Worm (Caenorhabditis elegans): Measurements from ENCODE around the gene F57A8.6.

- TF ChIP-seq ceh-34 (tag; optimal IDR thresholded peaks at IDR 0.05): no peak
- no peak for TF ChIP-seq ets-4 (tag; optimal IDR thresholded peaks at IDR 0.05)
- no peak for TF ChIP-seq ama-1 (optimal IDR thresholded peaks at IDR 0.05)
- no peak for TF ChIP-seq ceh-22 (tag; optimal IDR thresholded peaks at IDR 0.05)
- TF ChIP-seq ceh-9 (tag; optimal IDR thresholded peaks at IDR 0.05): no peak
- no peak for TF ChIP-seq eyg-1 (tag; optimal IDR thresholded peaks at IDR 0.05)
- TF ChIP-seq K02D7.2 (tag; optimal IDR thresholded peaks at IDR 0.05): no peak
- TF ChIP-seq ceh-48 (tag; optimal IDR thresholded peaks at IDR 0.05): no peak
- no peak for TF ChIP-seq zip-5 (tag; optimal IDR thresholded peaks at IDR 0.05)
- no peak for TF ChIP-seq elt-2 (tag; optimal IDR thresholded peaks at IDR 0.05)
Observed at ce11 chrV:10035586-10035985, 38.1 kb downstream of the F57A8.6 start.

All from whole organism, late embryonic.